Worm (Caenorhabditis elegans) whole organism, midembryonic: ENCODE results near the gene pgp-9.

Source experiments
- flt-1 ChIP-seq: fragments of 200-800 bp; sonication (Bioruptor generic); IDR thresholded peaks from 2 replicates; pipeline ENCODE4 v1.3.6; 2022; ENCODE audit warnings: missing genetic modification characterization, missing compliant biosample characterization
- klf-2 ChIP-seq: fragments of 200-800 bp; sonication (Bioruptor generic); conservative IDR thresholded peaks from 2 replicates; pipeline ENCODE4 v1.3.6; 2022; ENCODE audit warnings: missing genetic modification reagents, missing genetic modification characterization, missing compliant biosample characterization
- med-1 ChIP-seq: sonication (generic microtip); optimal IDR thresholded peaks from 2 replicates; lab custom pipeline; 2017; ENCODE audit warnings: missing genetic modification characterization, mild to moderate bottlenecking, missing compliant biosample characterization, antibody characterized with exemption, missing genetic modification reagents; ENCODE audit not compliant: insufficient read depth
- ref-1 ChIP-seq: fragments of 200-800 bp; sonication (Bioruptor generic); conservative IDR thresholded peaks from 2 replicates; pipeline ENCODE4 v1.3.6; 2022; ENCODE audit warnings: missing genetic modification reagents, missing genetic modification characterization, missing compliant biosample characterization
- tab-1 ChIP-seq: fragments of 200-800 bp; sonication (Bioruptor generic); IDR thresholded peaks from 2 replicates; pipeline ENCODE4 v1.3.6; 2022; ENCODE audit warnings: missing genetic modification characterization, missing compliant biosample characterization
- ztf-23 ChIP-seq: fragments of 200-800 bp; sonication (Bioruptor generic); IDR thresholded peaks from 2 replicates; pipeline ENCODE4 v1.3.6; 2022; ENCODE audit warnings: missing genetic modification reagents, missing genetic modification characterization, missing compliant biosample characterization
- ztf-29 ChIP-seq: fragments of 200-800 bp; sonication (Bioruptor generic); IDR thresholded peaks from 2 replicates; pipeline ENCODE4 v1.3.6; 2022; ENCODE audit warnings: missing genetic modification reagents, missing genetic modification characterization, missing compliant biosample characterization

- TF ChIP-seq med-1 (no peak), ref-1 (no peak), ztf-29 (GFP tag; lab: Robert Waterston, UW) (no peak), flt-1 (GFP tag; lab: Robert Waterston, UW) (no peak), ztf-23 (GFP tag; lab: Robert Waterston, UW) (no peak), klf-2 (no peak), tab-1 (GFP tag; lab: Robert Waterston, UW) (no peak)
Observed at ce11 chrV:17746959-17747358, 8.7 kb upstream of the pgp-9 start, which contains the start of gene twk-36.
